Worm (Caenorhabditis elegans): ENCODE measurements around the gene R05F9.7.
"Not testable (repeated sequence)": the region's sequence is repeated elsewhere in the genome, so short reads cannot be mapped to it uniquely, and the experiment has no call there.

Gene R05F9.7

DNA sequence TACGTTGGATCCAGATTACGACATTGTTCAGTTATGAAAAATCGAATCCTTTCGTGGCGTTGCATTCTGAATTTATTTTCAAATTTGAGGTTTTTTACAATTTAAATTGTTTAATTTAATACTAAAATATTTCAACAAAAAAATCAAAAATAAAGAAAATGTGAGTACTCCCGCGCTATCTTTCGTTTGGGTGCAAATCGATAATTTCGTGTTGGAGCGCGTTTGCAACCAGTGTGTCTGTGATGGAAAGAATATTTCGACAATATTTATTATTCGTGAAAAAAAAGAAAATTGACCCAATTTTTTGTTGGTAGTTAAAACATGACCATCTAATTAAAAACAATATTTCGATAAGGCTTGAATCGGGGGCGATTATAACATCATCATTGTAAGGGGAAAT is 16.0 kb downstream of the R05F9.7 start, which contains the start of gene R05F9.9 (continued):
- no peak for TF ChIP-seq zag-1 (tag; optimal IDR thresholded peaks at IDR 0.05)
- no peak for TF ChIP-seq nhr-237 (tag; optimal IDR thresholded peaks at IDR 0.05)
- TF ChIP-seq nhr-12 (tag; optimal IDR thresholded peaks at IDR 0.05): no peak
- no peak for TF ChIP-seq nhr-76 (tag; optimal IDR thresholded peaks at IDR 0.05)
- TF ChIP-seq lin-15B (tag; optimal IDR thresholded peaks at IDR 0.05): no peak
- no peak for TF ChIP-seq unc-30 (tag; optimal IDR thresholded peaks at IDR 0.05)
- peak; percentile 25 for TF ChIP-seq lin-14 (GFP tag; optimal IDR thresholded peaks at IDR 0.05)
- no peak for TF ChIP-seq nhr-19 (GFP tag; conservative IDR thresholded peaks at IDR 0.05)
- TF ChIP-seq tlp-1 (tag; optimal IDR thresholded peaks at IDR 0.05): no peak
- peak; percentile 48 for TF ChIP-seq snu-23 (GFP tag; optimal IDR thresholded peaks at IDR 0.05)
- no peak for TF ChIP-seq unc-98 (GFP tag; IDR thresholded peaks at IDR 0.05)
- TF ChIP-seq nhr-11 (tag; optimal IDR thresholded peaks at IDR 0.05): no peak
- peak; percentile 3 for TF ChIP-seq nhr-47 (tag; optimal IDR thresholded peaks at IDR 0.05)
- TF ChIP-seq irx-1 (tag; optimal IDR thresholded peaks at IDR 0.05): no peak
- peak; percentile 37 for TF ChIP-seq blmp-1 (tag; optimal IDR thresholded peaks at IDR 0.05)
- no peak for TF ChIP-seq alr-1 (tag; optimal IDR thresholded peaks at IDR 0.05; ENCODE audit: borderline replicate concordance)
- TF ChIP-seq efl-3 (GFP tag; optimal IDR thresholded peaks at IDR 0.05): no peak
- no peak for TF ChIP-seq ceh-8 (GFP tag; optimal IDR thresholded peaks at IDR 0.05)
- TF ChIP-seq mab-9 (GFP tag; IDR thresholded peaks at IDR 0.05): no peak
- TF ChIP-seq nhr-84 (tag; optimal IDR thresholded peaks at IDR 0.05): no peak
- peak; percentile 62 for TF ChIP-seq mep-1 (tag; optimal IDR thresholded peaks at IDR 0.05)
- peak; percentile 7 for TF ChIP-seq xbp-1 (tag; optimal IDR thresholded peaks at IDR 0.05)
- no peak for TF ChIP-seq pqm-1 (tag; optimal IDR thresholded peaks at IDR 0.05)
- TF ChIP-seq rnt-1 (tag; optimal IDR thresholded peaks at IDR 0.05): peak; percentile 8
- no peak for TF ChIP-seq egl-13 (tag; optimal IDR thresholded peaks at IDR 0.05)
- TF ChIP-seq ama-1 (optimal IDR thresholded peaks at IDR 0.05): peak; percentile 61
- no peak for TF ChIP-seq ceh-88 (GFP tag; IDR thresholded peaks at IDR 0.05)
- TF ChIP-seq ets-5 (GFP tag; IDR thresholded peaks at IDR 0.05): no peak
- TF ChIP-seq nhr-28 (tag; optimal IDR thresholded peaks at IDR 0.05): no peak
- no peak for TF ChIP-seq fkh-8 (tag; optimal IDR thresholded peaks at IDR 0.05)
- TF ChIP-seq nhr-77 (tag; optimal IDR thresholded peaks at IDR 0.05): no peak
- TF ChIP-seq grh-1 (GFP tag; IDR thresholded peaks at IDR 0.05): no peak

ce11 chrII:4903696-4904095 is 17.6 kb downstream of the R05F9.7 start, which contains the start of gene sgt-1:
Gene sgt-1 (minus strand): TSS chrII:4903796.
- not testable (repeated sequence) for TF ChIP-seq irx-1 (tag; optimal IDR thresholded peaks at IDR 0.05); ceh-8 (GFP tag; optimal IDR thresholded peaks at IDR 0.05); nhr-12 (tag; optimal IDR thresholded peaks at IDR 0.05)

- TF ChIP-seq nhr-20 (tag; optimal IDR thresholded peaks at IDR 0.05) (peak; percentile 80), nhr-77 (tag; optimal IDR thresholded peaks at IDR 0.05) (peak; percentile 31), fkh-4 (tag; optimal IDR thresholded peaks at IDR 0.05; ENCODE audit: borderline replicate concordance) (no peak), sup-37 (GFP tag; optimal IDR thresholded peaks at IDR 0.05) (no peak), lin-14 (GFP tag; optimal IDR thresholded peaks at IDR 0.05) (peak; percentile 87), swsn-7 (tag; optimal IDR thresholded peaks at IDR 0.05) (peak; percentile 60), pag-3 (tag; optimal IDR thresholded peaks at IDR 0.05; ENCODE audit: borderline replicate concordance, insufficient read depth) (no peak), snu-23 (GFP tag; optimal IDR thresholded peaks at IDR 0.05) (peak; percentile 77), unc-62 (GFP tag; optimal IDR thresholded peaks at IDR 0.05) (no peak), nhr-237 (tag; optimal IDR thresholded peaks at IDR 0.05) (no peak), ztf-11 (tag; optimal IDR thresholded peaks at IDR 0.05) (no peak), ceh-90 (tag; optimal IDR thresholded peaks at IDR 0.05) (no peak), lin-15B (tag; optimal IDR thresholded peaks at IDR 0.05) (peak; percentile 34), mdl-1 (tag; optimal IDR thresholded peaks at IDR 0.05) (peak in 1 of 2 experiments; percentile 77), Y116A8C.19 (tag; optimal IDR thresholded peaks at IDR 0.05; ENCODE audit: borderline replicate concordance) (no peak), pax-3 (tag; optimal IDR thresholded peaks at IDR 0.05) (no peak), aly-2 (tag; optimal IDR thresholded peaks at IDR 0.05) (no peak), lir-3 (tag; optimal IDR thresholded peaks at IDR 0.05; ENCODE audit: poor library complexity) (peak; percentile 35), rnt-1 (tag; optimal IDR thresholded peaks at IDR 0.05) (peak; percentile 87), efl-1 (optimal IDR thresholded peaks at IDR 0.05) (peak; percentile 80 to 89), efl-1 (GFP tag; optimal IDR thresholded peaks at IDR 0.05 in 1 of 2) (peak; percentile 66 to 95), nhr-84 (tag; optimal IDR thresholded peaks at IDR 0.05) (no peak), ceh-88 (GFP tag; IDR thresholded peaks at IDR 0.05) (no peak), nhr-71 (tag; optimal IDR thresholded peaks at IDR 0.05) (peak; percentile 80), hlh-17 (GFP tag; optimal IDR thresholded peaks at IDR 0.05; ENCODE audit: borderline replicate concordance) (no peak), irx-1 (tag; optimal IDR thresholded peaks at IDR 0.05) (no peak), C04F5.9 (tag; optimal IDR thresholded peaks at IDR 0.05) (no peak)
These were observed 18.2 kb downstream of the R05F9.7 start for ce11 chrII:4904277-4904676.

Data from whole organism, L1 larva.